Worm (Caenorhabditis elegans) whole organism, L2 larva: ENCODE measurements around the gene egg-1.

Experiments
- F13H6.1 ChIP-seq: sonication (generic microtip); optimal IDR thresholded peaks from 2 replicates; lab custom pipeline; 2016; ENCODE audit warnings: missing genetic modification characterization, missing compliant biosample characterization
- R02D3.7 ChIP-seq: fragments of 150-350 bp; optimal IDR thresholded peaks from 2 replicates; lab custom pipeline; 2014; ENCODE audit warnings: missing biosample characterization, missing genetic modification characterization
- ZK546.5 ChIP-seq: sonication (generic microtip); optimal IDR thresholded peaks from 2 replicates; lab custom pipeline; 2017; ENCODE audit warnings: missing biosample characterization, missing genetic modification characterization
- aly-2 ChIP-seq: fragments of 150-350 bp; optimal IDR thresholded peaks from 2 replicates; lab custom pipeline; 2014; ENCODE audit warnings: missing biosample characterization, missing genetic modification characterization
- ama-1 ChIP-seq: fragments of 150-350 bp; optimal IDR thresholded peaks from 2 replicates; lab custom pipeline; 2018; ENCODE audit warnings: inconsistent platforms
- blmp-1 ChIP-seq: sonication (generic microtip); optimal IDR thresholded peaks from 2 replicates; lab custom pipeline; 2017; ENCODE audit warnings: missing genetic modification characterization, mild to moderate bottlenecking, missing compliant biosample characterization, antibody characterized with exemption, moderate library complexity; ENCODE audit not compliant: insufficient read depth
- ceh-16 ChIP-seq: fragments of 150-350 bp; optimal IDR thresholded peaks from 2 replicates; lab custom pipeline; 2014; ENCODE audit warnings: missing biosample characterization, missing genetic modification characterization
- ceh-82 ChIP-seq: fragments of 150-350 bp; optimal IDR thresholded peaks from 2 replicates; lab custom pipeline; 2014; ENCODE audit warnings: missing biosample characterization, missing genetic modification characterization
- elt-1 ChIP-seq: fragments of 150-350 bp; optimal IDR thresholded peaks from 2 replicates; lab custom pipeline; 2014; ENCODE audit warnings: missing biosample characterization, missing genetic modification characterization
- fos-1 ChIP-seq: fragments of 150-350 bp; optimal IDR thresholded peaks from 2 replicates; lab custom pipeline; 2014; ENCODE audit warnings: missing biosample characterization, missing genetic modification characterization
- gmeb-1 ChIP-seq: fragments of 150-350 bp; optimal IDR thresholded peaks from 2 replicates; lab custom pipeline; 2014; ENCODE audit warnings: missing biosample characterization, missing genetic modification characterization
- lin-11 ChIP-seq: fragments of 150-350 bp; sonication (generic microtip); optimal IDR thresholded peaks from 2 replicates; lab custom pipeline; 2014; ENCODE audit warnings: missing biosample characterization, missing genetic modification characterization, inconsistent platforms, mixed read lengths
- lin-13 ChIP-seq: fragments of 150-350 bp; optimal IDR thresholded peaks from 2 replicates; lab custom pipeline; 2014; ENCODE audit warnings: missing biosample characterization, missing genetic modification reagents, missing genetic modification characterization
- lsy-2 ChIP-seq, 2 experiments: fragments of 150-350 bp in 1 of 2; sonication (generic microtip) in 1 of 2; optimal IDR thresholded peaks; 2 replicates each; lab custom pipeline; 2014 to 2017; ENCODE audit warnings: missing biosample characterization in 2 of 2, missing genetic modification characterization in 2 of 2
- mab-5 ChIP-seq: fragments of 150-350 bp; optimal IDR thresholded peaks from 2 replicates; lab custom pipeline; 2014; ENCODE audit warnings: missing biosample characterization, missing genetic modification characterization
- mbf-1 ChIP-seq: sonication (generic microtip); optimal IDR thresholded peaks from 2 replicates; lab custom pipeline; 2017; ENCODE audit warnings: missing biosample characterization, missing genetic modification characterization
- mdl-1 ChIP-seq, 2 experiments: fragments of 150-350 bp in 1 of 2; sonication (generic microtip) in 1 of 2; optimal IDR thresholded peaks; 2 replicates each; lab custom pipeline; 2017; ENCODE audit warnings: missing biosample characterization in 2 of 2, missing genetic modification characterization in 2 of 2
- nhr-10 ChIP-seq: sonication (generic microtip); optimal IDR thresholded peaks from 2 replicates; lab custom pipeline; 2017; ENCODE audit warnings: missing biosample characterization, missing genetic modification characterization
- nhr-11 ChIP-seq: fragments of 150-350 bp; optimal IDR thresholded peaks from 2 replicates; lab custom pipeline; 2014; ENCODE audit warnings: missing biosample characterization, missing genetic modification characterization
- nhr-12 ChIP-seq: fragments of 150-350 bp; optimal IDR thresholded peaks from 2 replicates; lab custom pipeline; 2014; ENCODE audit warnings: missing biosample characterization, missing genetic modification characterization
- nhr-129 ChIP-seq: fragments of 150-350 bp; optimal IDR thresholded peaks from 2 replicates; lab custom pipeline; 2014; ENCODE audit warnings: missing biosample characterization, missing genetic modification characterization
- peb-1 ChIP-seq: fragments of 150-350 bp; optimal IDR thresholded peaks from 2 replicates; lab custom pipeline; 2014; ENCODE audit warnings: missing biosample characterization, missing genetic modification characterization
- sem-4 ChIP-seq: fragments of 150-350 bp; optimal IDR thresholded peaks from 2 replicates; lab custom pipeline; 2014; ENCODE audit warnings: missing biosample characterization, missing genetic modification reagents, missing genetic modification characterization
- sma-9 ChIP-seq, 2 experiments: fragments of 150-350 bp in 1 of 2; sonication (generic microtip) in 1 of 2; optimal IDR thresholded peaks; 2 replicates each; lab custom pipeline; 2014 to 2016; ENCODE audit warnings: missing genetic modification characterization in 2 of 2, mild to moderate bottlenecking in 1 of 2, missing biosample characterization in 1 of 2, missing compliant biosample characterization in 1 of 2, missing genetic modification reagents in 1 of 2, moderate library complexity in 1 of 2
- unc-55 ChIP-seq: fragments of 150-350 bp; sonication (generic microtip); optimal IDR thresholded peaks from 3 replicates; lab custom pipeline; 2014; ENCODE audit warnings: missing biosample characterization, missing genetic modification reagents, missing genetic modification characterization
- unc-62 ChIP-seq: fragments of 150-350 bp; optimal IDR thresholded peaks from 2 replicates; lab custom pipeline; 2014; ENCODE audit warnings: missing biosample characterization, missing genetic modification reagents, missing genetic modification characterization
- zag-1 ChIP-seq: fragments of 150-350 bp; optimal IDR thresholded peaks from 2 replicates; lab custom pipeline; 2014; ENCODE audit warnings: missing biosample characterization, missing genetic modification characterization
- ztf-1 ChIP-seq: fragments of 200-800 bp; sonication (Bioruptor generic); conservative IDR thresholded peaks from 2 replicates; pipeline ENCODE4 v1.3.6; 2022; ENCODE audit warnings: missing genetic modification characterization, missing compliant biosample characterization
- ztf-11 ChIP-seq: sonication (generic microtip); optimal IDR thresholded peaks from 2 replicates; lab custom pipeline; 2017; ENCODE audit warnings: missing biosample characterization, missing genetic modification characterization

egg-1 gene

DNA sequence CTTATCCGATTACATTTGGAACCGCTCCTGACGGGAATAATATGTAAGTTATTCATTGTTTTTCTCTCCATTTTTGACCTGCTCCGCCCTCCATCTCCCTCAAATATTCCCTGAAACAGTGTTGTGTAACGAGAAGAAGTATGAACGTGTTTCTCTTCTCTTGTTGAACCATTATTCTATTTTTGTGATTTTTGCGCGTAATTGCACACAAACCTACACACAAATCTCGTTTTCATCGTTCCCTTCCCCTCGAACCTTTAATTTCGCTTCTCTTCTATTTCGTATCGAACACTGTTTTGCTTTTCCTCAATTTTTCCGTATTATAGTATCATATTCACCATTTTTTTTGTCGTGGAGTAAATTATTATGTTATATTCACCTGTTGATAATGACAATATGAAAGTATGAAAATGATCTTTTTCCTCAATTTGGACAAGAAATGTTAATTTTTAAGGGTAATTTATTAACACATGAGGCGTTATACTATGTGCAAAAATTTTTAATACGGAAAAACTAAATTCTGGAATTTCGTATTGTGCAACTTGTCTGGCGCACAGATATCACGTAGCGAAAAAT is 10.7 kb upstream of the egg-1 start:
- peak; percentile 28 for TF ChIP-seq ama-1
- no peak for TF ChIP-seq nhr-11 (tag; lab: Kevin White, UChicago)

ce11 chrIII:5718385-5718784 is 9.6 kb upstream of the egg-1 start:
- TF ChIP-seq ceh-16 (tag; lab: Kevin White, UChicago) (peak; percentile 4), R02D3.7 (tag; lab: Kevin White, UChicago) (no peak)

DNA sequence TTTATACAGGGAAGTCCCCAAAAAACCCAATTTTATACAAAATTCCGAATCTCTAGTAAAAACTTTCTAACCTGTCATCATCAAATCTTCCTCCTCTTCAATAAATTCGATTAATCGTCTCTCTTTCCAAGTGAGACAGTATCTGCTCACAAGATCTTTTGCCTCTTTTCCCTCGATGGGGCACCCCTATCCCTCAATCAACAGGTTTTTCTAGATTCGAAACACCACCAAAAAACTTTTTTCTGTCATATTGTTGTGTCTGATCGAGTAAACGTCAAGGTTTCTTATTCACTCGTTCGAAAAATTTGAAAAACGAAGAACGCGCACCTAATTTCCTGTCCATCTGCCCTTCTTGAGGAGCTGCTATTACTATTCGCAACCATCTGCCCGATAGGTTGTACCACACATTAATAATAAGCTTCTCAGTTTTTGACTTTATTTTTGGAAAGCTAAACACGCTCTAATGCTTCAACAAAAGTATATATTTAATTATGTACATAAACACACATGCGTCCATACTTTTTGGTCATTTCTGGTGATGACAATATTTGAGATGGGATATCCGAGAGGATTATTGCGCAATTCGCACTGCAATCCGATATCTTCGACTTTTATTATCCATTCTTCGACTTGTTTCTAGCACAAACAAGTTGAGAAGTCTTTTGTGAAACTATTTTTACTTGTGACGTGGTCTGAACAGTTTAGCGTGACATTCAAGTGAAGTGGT is 8.7 kb upstream of the egg-1 start:
- TF ChIP-seq ceh-16 (tag; lab: Kevin White, UChicago) (peak; percentile 80), nhr-10 (no peak)
- TF ChIP-seq, all 48 proteins: peak for 1

- TF ChIP-seq lsy-2 (tag; optimal IDR thresholded peaks at IDR 0.05; lab: Kevin White, UChicago) (peak; percentile 8 to 18), sma-9 (GFP tag; optimal IDR thresholded peaks at IDR 0.05; lab: Kevin White, UChicago) (no peak), sma-9 (tag; optimal IDR thresholded peaks at IDR 0.05; lab: Kevin White, UChicago) (no peak), R02D3.7 (tag; lab: Kevin White, UChicago) (no peak), gmeb-1 (tag; lab: Kevin White, UChicago) (peak; percentile 35), unc-62 (no peak), ztf-11 (tag; lab: Kevin White, UChicago) (no peak), ceh-82 (tag; lab: Kevin White, UChicago) (no peak), lin-13 (GFP tag; lab: Kevin White, UChicago) (no peak), nhr-12 (no peak), mab-5 (tag; lab: Kevin White, UChicago) (no peak), F13H6.1 (tag; lab: Kevin White, UChicago) (no peak), aly-2 (tag; lab: Kevin White, UChicago) (no peak), ZK546.5 (tag; lab: Kevin White, UChicago) (no peak)
Measured at ce11 chrIII:5719832-5720194, 8.2 kb upstream of the egg-1 start.

- TF ChIP-seq elt-1 (tag; lab: Kevin White, UChicago) (no peak), sma-9 (GFP tag; optimal IDR thresholded peaks at IDR 0.05; lab: Kevin White, UChicago) (peak; percentile 2), sma-9 (tag; optimal IDR thresholded peaks at IDR 0.05; lab: Kevin White, UChicago) (no peak)
Measured at ce11 chrIII:5720266-5721019, 7.5 kb upstream of the egg-1 start.

- no peak for TF ChIP-seq zag-1 (tag; lab: Kevin White, UChicago)
- TF ChIP-seq F13H6.1 (tag; lab: Kevin White, UChicago), result no peak
- TF ChIP-seq sem-4 (tag; lab: Kevin White, UChicago), result no peak
- no peak for TF ChIP-seq nhr-10
- TF ChIP-seq blmp-1 (tag; lab: Kevin White, UChicago), result no peak
- no peak for TF ChIP-seq mab-5 (tag; lab: Kevin White, UChicago)
- TF ChIP-seq ztf-1 (GFP tag; lab: Robert Waterston, UW), result no peak
- TF ChIP-seq ceh-16 (tag; lab: Kevin White, UChicago), result no peak
- TF ChIP-seq mbf-1 (tag; lab: Kevin White, UChicago), result no peak
- TF ChIP-seq sma-9 (GFP tag; optimal IDR thresholded peaks at IDR 0.05; lab: Kevin White, UChicago), result no peak
- no peak for TF ChIP-seq sma-9 (tag; optimal IDR thresholded peaks at IDR 0.05; lab: Kevin White, UChicago)
- no peak for TF ChIP-seq peb-1
- no peak for TF ChIP-seq lin-11
- no peak for TF ChIP-seq fos-1 (tag; lab: Kevin White, UChicago)
- no peak for TF ChIP-seq mdl-1 (tag; optimal IDR thresholded peaks at IDR 0.05; lab: Kevin White, UChicago)
- TF ChIP-seq elt-1 (tag; lab: Kevin White, UChicago), result no peak
- TF ChIP-seq unc-55 (GFP tag; lab: Kevin White, UChicago), result no peak
- no peak for TF ChIP-seq nhr-129
- TF ChIP-seq ZK546.5 (tag; lab: Kevin White, UChicago), result no peak
Measured at ce11 chrIII:5721488-5721887, 6.5 kb upstream of the egg-1 start.
